Worm (Caenorhabditis elegans) whole organism, L1 larva: ENCODE results near the gene srh-33.

Experiments
- ama-1 ChIP-seq: fragments of 150-350 bp; optimal IDR thresholded peaks from 2 replicates; lab custom pipeline; 2014
- dpl-1 ChIP-seq, 3 experiments: fragments of 150-350 bp in 2 of 3; sonication (generic microtip) in 1 of 3; optimal IDR thresholded peaks; 2 replicates each; lab custom pipeline; 2014 to 2017; ENCODE audit warnings: missing biosample characterization in 3 of 3, missing genetic modification characterization in 3 of 3, missing genetic modification reagents in 3 of 3
- dsc-1 ChIP-seq: sonication (generic microtip); optimal IDR thresholded peaks from 2 replicates; lab custom pipeline; 2016; ENCODE audit warnings: mild to moderate bottlenecking, missing genetic modification characterization, missing compliant biosample characterization
- hpl-2 ChIP-seq: fragments of 150-350 bp; optimal IDR thresholded peaks from 2 replicates; lab custom pipeline; 2014; ENCODE audit warnings: missing biosample characterization, missing genetic modification reagents, missing genetic modification characterization
- isw-1 ChIP-seq: fragments of 200-800 bp; sonication (Bioruptor generic); IDR thresholded peaks from 2 replicates; pipeline ENCODE4 v1.3.6; 2022; ENCODE audit warnings: missing genetic modification characterization, missing compliant biosample characterization
- nhr-77 ChIP-seq: fragments of 150-350 bp; optimal IDR thresholded peaks from 2 replicates; lab custom pipeline; 2014; ENCODE audit warnings: missing biosample characterization, missing genetic modification characterization
- rnt-1 ChIP-seq: sonication (generic microtip); optimal IDR thresholded peaks from 2 replicates; lab custom pipeline; 2016; ENCODE audit warnings: mild to moderate bottlenecking, missing genetic modification characterization, moderate library complexity, missing compliant biosample characterization
- unc-98 ChIP-seq: fragments of 200-800 bp; sonication (Bioruptor generic); IDR thresholded peaks from 2 replicates; pipeline ENCODE4 v1.3.6; 2022; ENCODE audit warnings: missing genetic modification characterization, missing compliant biosample characterization

ce11 chrV:483289-483795, 40.2 kb upstream of the srh-33 start, which contains the start of gene nhr-130:
- TF ChIP-seq nhr-77, result no peak
- no peak for TF ChIP-seq hpl-2
- TF ChIP-seq dsc-1, result no peak
- TF ChIP-seq ama-1, result no peak
- no peak for TF ChIP-seq unc-98 (GFP tag; lab: Robert Waterston, UW)
- no peak for TF ChIP-seq isw-1 (GFP tag; lab: Robert Waterston, UW)
- TF ChIP-seq rnt-1 (tag; lab: Kevin White, UChicago), result no peak
- no peak for TF ChIP-seq dpl-1 (GFP tag; optimal IDR thresholded peaks at IDR 0.05; lab: Kevin White, UChicago)
